Worm (Caenorhabditis elegans): ENCODE results near the gene C08B6.3.
A peak's percentile ranks its signal among the peaks of the same experiment; 100 is the strongest.

The C08B6.3 gene

DNA sequence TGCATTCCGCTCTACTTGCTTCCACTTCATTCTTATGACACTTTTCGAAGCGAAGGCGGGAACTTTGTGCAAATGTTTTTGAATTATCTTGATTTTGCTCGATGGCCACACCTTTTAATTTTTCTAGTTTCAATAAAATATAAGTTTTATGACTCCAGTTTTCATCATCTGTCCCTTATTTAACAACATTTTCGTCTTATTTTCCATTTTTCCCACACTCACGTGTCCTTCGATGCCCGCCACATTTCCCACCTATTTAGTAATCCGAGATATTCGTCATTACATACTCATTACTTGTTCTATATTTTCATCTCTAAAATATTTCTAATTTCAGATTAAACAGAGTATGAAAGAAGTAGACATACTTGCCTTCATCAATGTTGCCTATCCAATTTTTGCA, 17.7 kb downstream of the C08B6.3 start, which contains the start of gene srd-49:
Gene srd-49 (plus strand): TSS at position 301 of the 400 bp plus-strand sequence.
- TF ChIP-seq ttx-3 (tag; optimal IDR thresholded peaks at IDR 0.05) = no peak

DNA sequence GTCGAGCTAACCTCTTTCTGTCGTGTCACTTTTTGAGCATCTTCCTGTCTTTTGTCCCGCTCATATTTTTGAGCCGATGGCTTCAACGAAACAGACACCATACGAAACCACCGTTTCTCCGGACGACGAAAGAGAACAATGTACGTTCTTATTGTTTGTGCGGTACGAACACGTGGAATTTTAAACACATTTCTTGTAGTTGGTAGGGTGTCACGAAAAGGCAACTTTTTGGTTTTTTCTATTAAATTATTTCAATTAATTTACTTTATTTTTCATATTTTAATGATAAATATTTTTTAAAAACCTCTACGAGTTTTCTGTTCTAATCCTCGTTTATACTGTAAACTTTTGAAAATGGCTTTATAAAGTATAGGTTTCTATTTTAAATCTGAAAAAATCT, 20.9 kb downstream of the C08B6.3 start, which contains the start of gene R04B5.11:
Gene R04B5.11 (minus strand): TSS at position 101 of the 400 bp plus-strand sequence.
- TF ChIP-seq gmeb-2 (tag; optimal IDR thresholded peaks at IDR 0.05) (no peak), fax-1 (tag; optimal IDR thresholded peaks at IDR 0.05) (no peak), sox-2 (GFP tag; IDR thresholded peaks at IDR 0.05) (no peak), unc-86 (tag; optimal IDR thresholded peaks at IDR 0.05) (no peak)

DNA sequence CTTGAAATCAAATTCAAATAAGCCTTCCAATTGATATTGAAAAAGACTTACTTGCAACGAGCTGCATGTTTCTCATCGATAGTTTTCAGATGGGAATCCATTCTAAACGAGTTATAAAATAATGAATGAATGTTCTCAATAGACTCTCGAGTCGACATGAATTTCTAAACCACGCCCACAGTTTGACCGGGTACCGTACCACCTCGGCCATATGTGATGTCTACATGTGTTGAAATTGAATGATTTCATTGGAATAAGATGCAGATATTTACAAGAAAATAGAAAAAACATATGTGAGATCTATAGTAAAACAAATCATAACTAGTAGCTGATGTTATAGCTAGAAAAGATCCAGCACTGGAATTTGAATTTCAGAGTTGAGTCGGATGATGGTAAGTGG, 21.6 kb downstream of the C08B6.3 start, which contains the start of gene R04B5.7:
Gene R04B5.7 (minus strand): TSS at position 101 of the 400 bp plus-strand sequence.
- TF ChIP-seq mec-3 (tag; optimal IDR thresholded peaks at IDR 0.05; ENCODE audit: borderline replicate concordance) (no peak), K02D7.2 (tag; optimal IDR thresholded peaks at IDR 0.05) (no peak), unc-55 (GFP tag; optimal IDR thresholded peaks at IDR 0.05) (no peak), ets-4 (tag; optimal IDR thresholded peaks at IDR 0.05) (no peak), F13H6.1 (tag; optimal IDR thresholded peaks at IDR 0.05) (no peak), ceh-48 (tag; optimal IDR thresholded peaks at IDR 0.05) (no peak), sox-2 (GFP tag; IDR thresholded peaks at IDR 0.05) (no peak), sdc-2 (tag; optimal IDR thresholded peaks at IDR 0.05) (no peak), pha-2 (tag; optimal IDR thresholded peaks at IDR 0.05) (no peak), pag-3 (tag; optimal IDR thresholded peaks at IDR 0.05; ENCODE audit: borderline replicate concordance) (no peak), pha-4 (tag; optimal IDR thresholded peaks at IDR 0.05) (no peak), ceh-30 (tag; optimal IDR thresholded peaks at IDR 0.05) (no peak), ceh-9 (tag; optimal IDR thresholded peaks at IDR 0.05) (no peak), C08G9.2 (tag; optimal IDR thresholded peaks at IDR 0.05) (no peak), madf-2 (tag; optimal IDR thresholded peaks at IDR 0.05) (no peak), sox-4 (tag; optimal IDR thresholded peaks at IDR 0.05) (no peak), lin-11 (tag; optimal IDR thresholded peaks at IDR 0.05) (no peak), ceh-24 (tag; optimal IDR thresholded peaks at IDR 0.05) (no peak), hlh-8 (tag; optimal IDR thresholded peaks at IDR 0.05) (no peak)

DNA sequence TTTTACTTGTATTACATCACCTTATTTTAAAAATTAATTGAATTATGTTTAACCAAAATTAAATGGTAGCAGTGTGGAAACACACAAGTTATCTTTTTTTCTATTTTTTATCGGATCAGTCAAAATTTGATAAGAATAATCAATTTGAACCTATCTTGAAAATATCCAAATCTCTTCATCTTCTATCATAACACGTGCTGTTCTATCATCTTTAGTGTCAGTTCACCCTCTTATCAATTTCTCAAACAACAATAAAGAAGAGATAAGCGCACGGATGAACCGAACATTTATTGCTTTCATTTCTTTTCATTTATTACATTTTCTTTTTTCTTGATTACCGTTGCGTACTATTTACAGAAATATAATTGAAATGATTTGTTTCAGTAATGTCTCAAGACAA, 25.0 kb downstream of the C08B6.3 start, which contains the start of gene R04B5.5:
Gene R04B5.5 (plus strand): TSS at position 378 of the 400 bp plus-strand sequence.
- TF ChIP-seq tbx-2 (tag; optimal IDR thresholded peaks at IDR 0.05) (no peak), ceh-30 (tag; optimal IDR thresholded peaks at IDR 0.05) (peak; percentile 59), unc-55 (GFP tag; optimal IDR thresholded peaks at IDR 0.05) (peak; percentile 1), unc-3 (GFP tag; conservative IDR thresholded peaks at IDR 0.05) (no peak), unc-3 (tag; optimal IDR thresholded peaks at IDR 0.05) (no peak), elt-2 (tag; optimal IDR thresholded peaks at IDR 0.05) (peak; percentile 95)

DNA sequence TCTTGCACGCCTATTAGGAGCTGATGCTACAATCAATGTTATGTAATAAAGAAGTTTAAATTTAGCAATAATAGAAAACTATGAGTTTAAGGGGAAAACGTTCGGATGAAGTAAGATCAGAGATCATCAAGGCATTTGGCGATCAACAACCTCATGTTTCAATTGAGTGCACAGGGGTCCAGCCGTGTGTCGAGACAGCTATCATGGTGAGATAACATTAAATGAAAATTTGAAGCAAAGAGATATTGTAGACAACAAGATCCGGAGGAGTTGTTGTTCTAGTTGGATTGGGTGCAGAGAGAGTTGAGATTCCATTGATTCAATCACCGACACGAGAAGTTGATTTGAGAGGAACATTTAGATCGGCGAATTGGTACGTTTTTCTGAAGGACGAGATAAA, 25.9 kb downstream of the C08B6.3 start:
- TF ChIP-seq fkh-6 (tag; optimal IDR thresholded peaks at IDR 0.05) = no peak
- TF ChIP-seq zip-5 (tag; optimal IDR thresholded peaks at IDR 0.05) = no peak
- TF ChIP-seq pag-3 (tag; optimal IDR thresholded peaks at IDR 0.05; ENCODE audit: borderline replicate concordance) = no peak
- no peak for TF ChIP-seq gmeb-2 (tag; optimal IDR thresholded peaks at IDR 0.05)
- TF ChIP-seq eyg-1 (tag; optimal IDR thresholded peaks at IDR 0.05) = no peak
- no peak for TF ChIP-seq unc-55 (GFP tag; optimal IDR thresholded peaks at IDR 0.05)
- TF ChIP-seq npax-4 (tag; optimal IDR thresholded peaks at IDR 0.05) = no peak
- TF ChIP-seq ceh-45 (GFP tag; IDR thresholded peaks at IDR 0.05) = no peak
- no peak for TF ChIP-seq T23F11.4 (GFP tag; optimal IDR thresholded peaks at IDR 0.05)
- TF ChIP-seq pha-2 (tag; optimal IDR thresholded peaks at IDR 0.05) = no peak
- no peak for TF ChIP-seq hlh-6 (tag; optimal IDR thresholded peaks at IDR 0.05)
- TF ChIP-seq K02D7.2 (tag; optimal IDR thresholded peaks at IDR 0.05) = no peak
- TF ChIP-seq K09A11.1 (tag; optimal IDR thresholded peaks at IDR 0.05; ENCODE audit: insufficient read depth) = no peak
- no peak for TF ChIP-seq ceh-19 (GFP tag; optimal IDR thresholded peaks at IDR 0.05)
- TF ChIP-seq ztf-16 (tag; optimal IDR thresholded peaks at IDR 0.05) = no peak
- TF ChIP-seq fax-1 (tag; optimal IDR thresholded peaks at IDR 0.05) = no peak
- no peak for TF ChIP-seq dve-1 (tag; optimal IDR thresholded peaks at IDR 0.05)
- TF ChIP-seq C38D4.7 (GFP tag; optimal IDR thresholded peaks at IDR 0.05) = no peak
- no peak for TF ChIP-seq C08G9.2 (tag; optimal IDR thresholded peaks at IDR 0.05)
